Worm (Caenorhabditis elegans): ENCODE data around the gene F41C6.4.

DNA sequence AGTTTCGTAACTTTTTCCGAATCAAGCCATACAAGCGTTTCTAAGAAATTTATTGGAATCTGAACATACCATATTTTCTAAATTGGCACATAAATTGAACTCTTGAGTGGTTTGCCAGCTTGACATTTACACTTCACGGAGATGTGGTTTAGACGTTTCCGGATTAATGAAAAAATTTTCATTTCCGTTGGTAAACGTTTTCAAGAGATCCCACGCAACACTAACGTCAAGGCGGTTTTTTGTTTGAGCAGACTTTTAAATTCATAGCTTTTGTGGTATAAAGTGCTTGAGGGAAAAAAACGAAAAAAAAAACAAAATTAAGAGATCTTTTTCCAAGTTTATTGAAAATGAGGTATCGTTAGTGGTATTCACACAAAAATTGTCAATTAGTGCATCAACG is 39.5 kb downstream of the F41C6.4 start, which contains the start of gene F41B4.2:
- TF ChIP-seq F13H6.1 (tag; optimal IDR thresholded peaks at IDR 0.05) = no peak
- no peak for TF ChIP-seq mdl-1 (tag; optimal IDR thresholded peaks at IDR 0.05)
